Fruit fly (Drosophila melanogaster) whole organism, prepupa: ENCODE data around the gene CG5902.

ENCODE experiments used
- Blimp-1 ChIP-seq: fragments of 200-800 bp; sonication (Bioruptor generic); optimal IDR thresholded peaks from 3 replicates; lab custom pipeline; 2017; ENCODE audit warnings: missing biosample characterization, missing genetic modification characterization, mild to moderate bottlenecking, moderate library complexity, missing genetic modification reagents
- CG11294 ChIP-seq: fragments of 200-800 bp; sonication (Bioruptor generic); IDR thresholded peaks from 2 replicates; pipeline ENCODE4 v1.3.6; 2022; ENCODE audit warnings: missing biosample characterization, missing genetic modification characterization
- CG11762 ChIP-seq: fragments of 200-800 bp; sonication (Bioruptor generic); optimal IDR thresholded peaks from 3 replicates; lab custom pipeline; 2016; ENCODE audit warnings: missing biosample characterization, missing genetic modification characterization; ENCODE audit not compliant: insufficient read depth
- CG16779 ChIP-seq: fragments of 200-800 bp; sonication (Bioruptor generic); optimal IDR thresholded peaks from 3 replicates; lab custom pipeline; 2017; ENCODE audit warnings: missing biosample characterization, mild to moderate bottlenecking, missing genetic modification characterization
- CG3032 ChIP-seq: fragments of 200-800 bp; optimal IDR thresholded peaks from 2 replicates; lab custom pipeline; 2019; ENCODE audit warnings: missing biosample characterization, mild to moderate bottlenecking, missing genetic modification characterization, moderate library complexity
- CG31627 ChIP-seq: fragments of 200-800 bp; sonication (Bioruptor generic); optimal IDR thresholded peaks from 3 replicates; lab custom pipeline; 2016; ENCODE audit warnings: missing biosample characterization, missing genetic modification characterization
- CG32006 ChIP-seq: fragments of 200-800 bp; sonication (Bioruptor generic); optimal IDR thresholded peaks from 3 replicates; lab custom pipeline; 2017; ENCODE audit warnings: missing biosample characterization, mild to moderate bottlenecking, missing genetic modification characterization
- CG3919 ChIP-seq: fragments of 200-800 bp; sonication (Bioruptor generic); optimal IDR thresholded peaks from 3 replicates; lab custom pipeline; 2016; ENCODE audit warnings: missing biosample characterization, missing genetic modification characterization
- CG4318 ChIP-seq: fragments of 200-800 bp; sonication (Bioruptor generic); optimal IDR thresholded peaks from 3 replicates; lab custom pipeline; 2017; ENCODE audit warnings: missing biosample characterization, mild to moderate bottlenecking, missing genetic modification characterization
- CG6163 ChIP-seq: fragments of 200-800 bp; sonication (Bioruptor generic); IDR thresholded peaks from 3 replicates; pipeline ENCODE4 v1.3.6; 2022; ENCODE audit warnings: missing biosample characterization, missing genetic modification characterization
- CG6276 ChIP-seq: fragments of 200-800 bp; sonication (Bioruptor generic); optimal IDR thresholded peaks from 2 replicates; lab custom pipeline; 2017; ENCODE audit warnings: missing biosample characterization, mild to moderate bottlenecking, missing genetic modification characterization
- CG6808 ChIP-seq: fragments of 200-800 bp; sonication (Bioruptor generic); optimal IDR thresholded peaks from 3 replicates; lab custom pipeline; 2017; ENCODE audit warnings: missing biosample characterization, missing genetic modification characterization, mild to moderate bottlenecking, moderate library complexity, missing genetic modification reagents
- CG7368 ChIP-seq: fragments of 200-800 bp; sonication (Bioruptor generic); optimal IDR thresholded peaks from 3 replicates; lab custom pipeline; 2016; ENCODE audit warnings: missing biosample characterization, missing genetic modification characterization
- CG8119 ChIP-seq: fragments of 200-800 bp; sonication (Bioruptor generic); IDR thresholded peaks from 3 replicates; pipeline ENCODE4 v1.3.6; 2022; ENCODE audit warnings: missing biosample characterization, missing genetic modification characterization
- CG8319 ChIP-seq: fragments of 200-800 bp; sonication (Bioruptor generic); optimal IDR thresholded peaks from 3 replicates; lab custom pipeline; 2016; ENCODE audit warnings: missing biosample characterization, missing genetic modification characterization
- CG8632 ChIP-seq: fragments of 200-800 bp; sonication (Bioruptor generic); optimal IDR thresholded peaks from 3 replicates; lab custom pipeline; 2016; ENCODE audit warnings: missing biosample characterization, missing genetic modification characterization
- Eip75B ChIP-seq: fragments of 200-800 bp; sonication (Bioruptor generic); optimal IDR thresholded peaks from 3 replicates; lab custom pipeline; 2016; ENCODE audit warnings: missing biosample characterization, missing genetic modification characterization
- Eip78C ChIP-seq: fragments of 200-800 bp; sonication (Bioruptor generic); peaks from one replicate; lab custom pipeline; 2016; ENCODE audit warnings: missing biosample characterization, missing genetic modification characterization
- Eip93F ChIP-seq: fragments of 200-800 bp; sonication (Bioruptor generic); optimal IDR thresholded peaks from 2 replicates; lab custom pipeline; 2016; ENCODE audit warnings: missing biosample characterization, mild to moderate bottlenecking, missing genetic modification characterization
- Ets96B ChIP-seq: fragments of 200-800 bp; optimal IDR thresholded peaks from 2 replicates; lab custom pipeline; 2019; ENCODE audit warnings: missing biosample characterization, mild to moderate bottlenecking, missing genetic modification characterization, moderate library complexity
- Gug ChIP-seq: fragments of 200-800 bp; sonication (Bioruptor generic); IDR thresholded peaks from 2 replicates; pipeline ENCODE4 v1.3.6; 2022; ENCODE audit warnings: missing biosample characterization, missing genetic modification characterization
- Hr38 ChIP-seq: sonication (Bioruptor generic); optimal IDR thresholded peaks from 2 replicates; lab custom pipeline; 2016; ENCODE audit warnings: missing biosample characterization, missing genetic modification characterization
- Hr4 ChIP-seq: fragments of 200-800 bp; sonication (Bioruptor generic); optimal IDR thresholded peaks from 3 replicates; lab custom pipeline; 2016; ENCODE audit warnings: missing biosample characterization, missing genetic modification characterization
- Lpt ChIP-seq: fragments of 200-800 bp; sonication (Bioruptor generic); optimal IDR thresholded peaks from 3 replicates; lab custom pipeline; 2016; ENCODE audit warnings: missing biosample characterization, missing genetic modification characterization
- Met ChIP-seq: fragments of 200-800 bp; sonication (Bioruptor generic); optimal IDR thresholded peaks from 3 replicates; lab custom pipeline; 2016; ENCODE audit warnings: missing biosample characterization, missing genetic modification characterization
- OdsH ChIP-seq: fragments of 200-800 bp; sonication (Bioruptor generic); optimal IDR thresholded peaks from 3 replicates; lab custom pipeline; 2016; ENCODE audit warnings: missing biosample characterization, missing genetic modification characterization
- Smox ChIP-seq: fragments of 200-800 bp; sonication (Bioruptor generic); optimal IDR thresholded peaks from 3 replicates; lab custom pipeline; 2016; ENCODE audit warnings: missing biosample characterization, missing genetic modification characterization
- Sox102F ChIP-seq: fragments of 200-800 bp; sonication (Bioruptor generic); optimal IDR thresholded peaks from 2 replicates; lab custom pipeline; 2016; ENCODE audit warnings: missing biosample characterization, mild to moderate bottlenecking, missing genetic modification characterization
- Sox14 ChIP-seq: fragments of 200-800 bp; sonication (Bioruptor generic); optimal IDR thresholded peaks from 3 replicates; lab custom pipeline; 2016; ENCODE audit warnings: missing biosample characterization, missing genetic modification characterization
- Sox15 ChIP-seq: fragments of 200-800 bp; sonication (Bioruptor generic); optimal IDR thresholded peaks from 3 replicates; lab custom pipeline; 2016; ENCODE audit warnings: missing biosample characterization, missing genetic modification characterization
- acj6 ChIP-seq: fragments of 200-800 bp; sonication (Bioruptor generic); optimal IDR thresholded peaks from 3 replicates; lab custom pipeline; 2016; ENCODE audit warnings: missing biosample characterization, missing genetic modification characterization
- cyc ChIP-seq: fragments of 200-800 bp; sonication (Bioruptor generic); optimal IDR thresholded peaks from 3 replicates; lab custom pipeline; 2016; ENCODE audit warnings: missing biosample characterization, missing genetic modification characterization
- dac ChIP-seq: fragments of 200-800 bp; sonication (Bioruptor generic); optimal IDR thresholded peaks from 2 replicates; lab custom pipeline; 2017; ENCODE audit warnings: missing biosample characterization, mild to moderate bottlenecking, missing genetic modification characterization
- dsx ChIP-seq: fragments of 200-800 bp; optimal IDR thresholded peaks from 3 replicates; lab custom pipeline; 2019; ENCODE audit warnings: missing biosample characterization, mild to moderate bottlenecking, missing genetic modification characterization, moderate library complexity; ENCODE audit not compliant: poor library complexity, severe bottlenecking
- eg ChIP-seq: fragments of 200-800 bp; sonication (Bioruptor generic); IDR thresholded peaks from 3 replicates; pipeline ENCODE4 v1.3.6; 2022; ENCODE audit warnings: missing biosample characterization, missing genetic modification characterization
- esn ChIP-seq: fragments of 200-800 bp; sonication (Bioruptor generic); optimal IDR thresholded peaks from 2 replicates; lab custom pipeline; 2016; ENCODE audit warnings: missing biosample characterization, mild to moderate bottlenecking, missing genetic modification characterization, moderate library complexity
- fd59A ChIP-seq: fragments of 200-800 bp; sonication (Bioruptor generic); optimal IDR thresholded peaks from 2 replicates; lab custom pipeline; 2017; ENCODE audit warnings: missing biosample characterization, mild to moderate bottlenecking, missing genetic modification characterization, missing genetic modification reagents
- fkh ChIP-seq: fragments of 200-800 bp; sonication (Bioruptor generic); optimal IDR thresholded peaks from 3 replicates; lab custom pipeline; 2017; ENCODE audit warnings: missing biosample characterization, mild to moderate bottlenecking, missing genetic modification characterization, moderate library complexity
- net ChIP-seq: fragments of 200-800 bp; sonication (Bioruptor generic); optimal IDR thresholded peaks from 3 replicates; lab custom pipeline; 2016; ENCODE audit warnings: missing biosample characterization, missing genetic modification characterization
- pdm3 ChIP-seq: fragments of 200-800 bp; sonication (Bioruptor generic); optimal IDR thresholded peaks from 3 replicates; lab custom pipeline; 2016; ENCODE audit warnings: missing biosample characterization, missing genetic modification characterization
- salr ChIP-seq, 2 experiments: fragments of 200-800 bp; sonication (Bioruptor generic); optimal IDR thresholded peaks; 3 replicates each; lab custom pipeline; 2016 to 2018; ENCODE audit warnings: missing biosample characterization in 2 of 2, missing genetic modification characterization in 2 of 2, mild to moderate bottlenecking in 1 of 2
- spab ChIP-seq: fragments of 200-800 bp; sonication (Bioruptor generic); optimal IDR thresholded peaks from 2 replicates; lab custom pipeline; 2017; ENCODE audit warnings: missing biosample characterization, mild to moderate bottlenecking, missing genetic modification characterization, missing genetic modification reagents
- ss ChIP-seq, 2 experiments: fragments of 200-800 bp; sonication (Bioruptor generic); optimal IDR thresholded peaks; 2 replicates in 1 of 2; 3 replicates in 1 of 2; lab custom pipeline; 2017 to 2018; ENCODE audit warnings: mild to moderate bottlenecking in 2 of 2, missing biosample characterization in 2 of 2, missing genetic modification characterization in 2 of 2, moderate library complexity in 1 of 2
- svp ChIP-seq: fragments of 200-800 bp; sonication (Bioruptor generic); peaks from one replicate; lab custom pipeline; 2016; ENCODE audit warnings: missing biosample characterization, missing genetic modification characterization
- topi ChIP-seq: fragments of 200-800 bp; sonication (Bioruptor generic); optimal IDR thresholded peaks from 3 replicates; lab custom pipeline; 2016; ENCODE audit warnings: missing biosample characterization, missing genetic modification characterization
- vri ChIP-seq: fragments of 200-800 bp; sonication (Bioruptor generic); optimal IDR thresholded peaks from 3 replicates; lab custom pipeline; 2016; ENCODE audit warnings: missing biosample characterization, mild to moderate bottlenecking, missing genetic modification characterization

CG5902 gene

DNA sequence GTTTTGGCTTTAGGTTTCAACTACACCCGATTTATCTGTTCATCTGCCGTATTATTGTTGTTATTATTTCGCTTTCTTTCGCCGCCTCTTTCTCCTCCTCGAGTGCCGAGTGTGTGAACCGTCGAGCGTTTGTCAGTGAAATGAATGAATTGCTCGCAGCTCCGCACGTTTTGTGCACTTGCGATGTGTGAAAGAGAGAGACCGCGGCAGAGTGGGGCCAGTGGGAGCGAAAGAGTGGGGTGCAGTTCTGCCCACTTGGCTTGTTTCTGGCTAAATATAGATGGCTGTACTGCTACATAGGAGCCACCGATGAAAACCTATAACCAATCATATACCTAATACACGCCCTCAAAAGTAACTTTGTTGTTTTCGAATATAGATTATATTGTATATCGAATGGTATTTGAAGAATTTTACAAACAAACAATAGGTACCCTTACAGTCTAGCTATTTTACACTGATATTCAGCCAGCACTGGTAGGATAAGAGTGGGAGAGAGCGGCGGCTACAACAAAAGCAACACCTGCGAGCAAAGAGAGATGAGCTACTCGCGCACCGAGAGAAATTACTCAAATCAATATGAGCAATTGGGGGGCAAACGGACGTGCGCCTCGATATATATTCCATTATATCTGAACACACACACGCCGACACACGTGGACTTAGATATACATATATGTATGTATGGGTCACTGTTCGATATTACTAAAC lies 20.2 kb downstream of the CG5902 start (continued):
- TF ChIP-seq Hr4 (GFP tag; lab: Kevin White, UChicago), result peak; percentile 25
- TF ChIP-seq CG8319 (GFP tag; lab: Kevin White, UChicago), result no peak
- TF ChIP-seq cyc (GFP tag; lab: Kevin White, UChicago), result no peak
- peak; percentile 47 for TF ChIP-seq CG32006 (GFP tag; lab: Kevin White, UChicago)
- TF ChIP-seq esn (GFP tag; lab: Kevin White, UChicago), result peak; percentile 32
- peak; percentile 1 for TF ChIP-seq Smox (GFP tag; lab: Kevin White, UChicago)
- TF ChIP-seq dac (GFP tag; lab: Kevin White, UChicago), result peak; percentile 14
- peak; percentile 28 for TF ChIP-seq Eip75B (GFP tag; lab: Kevin White, UChicago)

DNA sequence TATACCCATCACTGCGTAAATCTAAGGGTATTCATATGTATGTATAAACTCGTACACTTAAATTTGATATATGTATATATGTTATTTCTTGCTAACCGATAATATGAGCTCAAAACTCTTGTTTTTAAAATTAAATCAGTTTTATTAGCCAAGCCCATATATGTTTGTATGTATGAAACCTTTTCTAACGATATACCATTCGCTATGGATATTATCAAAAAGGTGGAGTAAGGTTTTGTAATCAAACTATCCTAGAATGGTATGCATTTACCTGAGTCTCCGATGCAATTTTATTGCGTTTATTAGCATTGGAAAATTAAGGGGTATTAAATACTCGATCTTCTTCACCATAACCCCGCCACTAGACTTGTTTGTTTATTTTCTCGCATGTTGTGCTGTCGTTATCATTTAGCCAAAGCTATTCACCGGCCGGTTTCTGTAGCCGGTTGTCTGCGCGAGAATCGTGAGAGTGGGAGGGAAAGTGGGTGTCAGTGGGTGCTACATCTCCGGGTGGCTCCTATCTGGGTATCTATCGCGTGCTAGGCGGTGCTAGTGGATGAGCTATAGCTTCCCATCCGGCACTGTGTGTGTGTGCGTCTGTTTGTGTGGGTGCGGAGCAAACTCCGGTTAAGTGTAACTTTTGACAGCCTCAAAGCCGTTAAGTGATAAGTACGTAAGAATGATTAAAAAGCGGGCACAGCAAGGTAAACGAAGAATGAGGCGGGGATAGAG lies 21.5 kb downstream of the CG5902 start:
- TF ChIP-seq acj6, result no peak
- TF ChIP-seq CG3032 (tag; lab: Kevin White, UChicago), result no peak
- no peak for TF ChIP-seq ss (GFP tag; optimal IDR thresholded peaks at IDR 0.05; lab: Kevin White, UChicago)
- no peak for TF ChIP-seq CG8119 (GFP tag; lab: Robert Waterston, UW)
- no peak for TF ChIP-seq vri
- peak; percentile 67 for TF ChIP-seq Eip78C (GFP tag; lab: Kevin White, UChicago)
- peak; percentile 3 for TF ChIP-seq CG3919
- no peak for TF ChIP-seq esn (GFP tag; lab: Kevin White, UChicago)
- no peak for TF ChIP-seq Blimp-1 (GFP tag; lab: Kevin White, UChicago)
- no peak for TF ChIP-seq CG7368 (GFP tag; lab: Kevin White, UChicago)
- no peak for TF ChIP-seq Sox102F (GFP tag; lab: Kevin White, UChicago)
- TF ChIP-seq Sox14 (GFP tag; lab: Kevin White, UChicago), result peak; percentile 1
- no peak for TF ChIP-seq dac (GFP tag; lab: Kevin White, UChicago)
- no peak for TF ChIP-seq CG31627 (GFP tag; lab: Kevin White, UChicago)
- TF ChIP-seq CG6808 (GFP tag; lab: Kevin White, UChicago), result no peak
- no peak for TF ChIP-seq CG8632 (GFP tag; lab: Kevin White, UChicago)
- no peak for TF ChIP-seq Hr38 (GFP tag; lab: Kevin White, UChicago)
- no peak for TF ChIP-seq net
- no peak for TF ChIP-seq Lpt (GFP tag; lab: Kevin White, UChicago)
- no peak for TF ChIP-seq CG16779 (tag; lab: Kevin White, UChicago)
- no peak for TF ChIP-seq fd59A (GFP tag; lab: Kevin White, UChicago)
- TF ChIP-seq CG11762 (GFP tag; lab: Kevin White, UChicago), result no peak
- TF ChIP-seq eg (GFP tag; lab: Robert Waterston, UW), result 0 out of 3 replicates have a peak, but pooled peaks have one; percentile 14
- TF ChIP-seq OdsH (GFP tag; lab: Kevin White, UChicago), result no peak
- peak in 1 of 2 experiments; percentile 55 for TF ChIP-seq salr (GFP tag; optimal IDR thresholded peaks at IDR 0.05; lab: Kevin White, UChicago)
- peak; percentile 19 for TF ChIP-seq pdm3
- TF ChIP-seq Gug (GFP tag; lab: Robert Waterston, UW), result no peak
- TF ChIP-seq CG6163, result no peak; the same call in 2 of the 3 replicates
- TF ChIP-seq CG11294, result no peak
- no peak for TF ChIP-seq Sox15 (GFP tag; lab: Kevin White, UChicago)
- TF ChIP-seq Ets96B (tag; lab: Kevin White, UChicago), result no peak
- no peak for TF ChIP-seq dsx (GFP tag; lab: Kevin White, UChicago)
- no peak for TF ChIP-seq Eip93F (GFP tag; lab: Kevin White, UChicago)
- TF ChIP-seq Met (GFP tag; lab: Kevin White, UChicago), result no peak
- TF ChIP-seq spab, result no peak
- no peak for TF ChIP-seq CG4318 (GFP tag; lab: Kevin White, UChicago)
- TF ChIP-seq Smox (GFP tag; lab: Kevin White, UChicago), result no peak
- no peak for TF ChIP-seq topi (GFP tag; lab: Kevin White, UChicago)
- TF ChIP-seq Hr4 (GFP tag; lab: Kevin White, UChicago), result peak; percentile 32
- TF ChIP-seq CG32006 (GFP tag; lab: Kevin White, UChicago), result peak; percentile 58
- TF ChIP-seq fkh (GFP tag; lab: Kevin White, UChicago), result peak; percentile 71
- TF ChIP-seq CG6276 (GFP tag; lab: Kevin White, UChicago), result peak; percentile 57
- peak; percentile 64 for TF ChIP-seq svp (GFP tag; lab: Kevin White, UChicago)
